Worm (Caenorhabditis elegans): ENCODE measurements around the gene larp-1.

DNA sequence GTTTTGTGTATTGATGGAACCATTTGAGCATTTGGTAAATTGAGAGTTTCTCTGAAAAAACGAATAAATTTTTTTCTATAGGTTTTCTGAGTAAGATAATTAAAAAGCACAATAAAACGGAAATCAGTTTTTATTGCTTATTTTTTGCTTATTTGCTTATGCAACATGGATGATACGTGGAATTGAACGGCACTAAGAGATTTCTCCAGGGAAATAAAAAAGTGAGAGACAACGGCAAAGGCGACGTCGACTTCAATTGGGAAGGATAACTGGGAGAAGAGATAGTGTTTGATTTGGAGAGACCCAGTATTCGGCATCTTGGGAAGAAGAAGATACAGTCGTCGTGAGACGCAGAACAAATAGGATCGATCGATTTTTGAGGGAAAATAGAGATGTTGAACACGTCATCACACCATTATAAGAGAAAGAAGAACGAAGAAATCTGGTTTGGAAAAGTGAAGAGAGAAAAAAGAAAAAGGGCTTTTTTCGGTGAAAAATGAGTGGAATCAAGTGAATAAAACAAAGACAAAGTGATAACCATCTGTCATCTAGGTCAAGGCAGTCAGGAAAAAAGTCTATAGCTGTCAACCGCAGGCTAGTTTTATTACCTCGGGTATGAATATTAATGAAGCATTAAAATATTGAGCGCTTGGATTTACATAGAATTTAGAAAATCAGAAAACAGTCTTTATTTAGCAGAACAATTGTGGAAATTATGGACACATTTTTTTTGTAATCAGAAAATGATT, 19.2 kb downstream of the larp-1 start, which contains the start of gene tmem-131:
- no peak for TF ChIP-seq nhr-11 (tag; optimal IDR thresholded peaks at IDR 0.05)
- TF ChIP-seq tbx-2 (tag; optimal IDR thresholded peaks at IDR 0.05): no peak
